Worm (Caenorhabditis elegans): Measurements from ENCODE around the gene C04B4.4.

DNA sequence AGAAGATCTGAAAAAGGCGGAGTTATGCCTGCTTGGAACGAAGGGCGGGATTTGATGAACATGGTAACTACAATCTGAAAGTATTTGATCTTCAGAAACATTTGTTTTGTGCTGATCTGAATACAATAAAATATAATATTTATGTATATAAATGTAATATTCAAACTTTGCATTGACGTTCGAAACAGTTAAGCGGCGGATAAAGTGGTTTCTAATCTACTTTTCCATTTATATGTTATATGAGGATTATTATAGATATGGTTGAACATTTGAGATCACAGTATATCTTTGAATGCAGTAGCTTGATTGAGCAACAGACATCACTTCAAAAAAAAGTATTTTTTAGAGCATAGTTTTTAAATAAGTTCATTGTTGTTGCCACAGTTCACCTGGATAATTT is 16.8 kb upstream of the C04B4.4 start, which contains the start of gene H19J13.2:
- TF ChIP-seq ama-1 (optimal IDR thresholded peaks at IDR 0.05) (no peak), B0310.2 (tag; optimal IDR thresholded peaks at IDR 0.05) (no peak), hmg-4 (GFP tag; optimal IDR thresholded peaks at IDR 0.05) (no peak), tbx-37 (GFP tag; conservative IDR thresholded peaks at IDR 0.05) (no peak), flt-1 (GFP tag; IDR thresholded peaks at IDR 0.05) (no peak), sea-1 (GFP tag; conservative IDR thresholded peaks at IDR 0.05) (no peak)
